Worm (Caenorhabditis elegans) whole organism, L1 larva: ENCODE results near the gene T06E6.15.

Experiments used
- C04F5.9 ChIP-seq: sonication (generic microtip); optimal IDR thresholded peaks from 2 replicates; lab custom pipeline; 2016; ENCODE audit warnings: missing genetic modification characterization, missing compliant biosample characterization
- C34B4.2 ChIP-seq: sonication (generic microtip); optimal IDR thresholded peaks from 2 replicates; lab custom pipeline; 2017; ENCODE audit warnings: mild to moderate bottlenecking, missing genetic modification characterization, missing compliant biosample characterization
- F16B12.6 ChIP-seq: fragments of 150-350 bp; optimal IDR thresholded peaks from 2 replicates; lab custom pipeline; 2014; ENCODE audit warnings: missing biosample characterization, missing genetic modification characterization
- Y116A8C.19 ChIP-seq: sonication (generic microtip); optimal IDR thresholded peaks from 2 replicates; lab custom pipeline; 2016; ENCODE audit warnings: missing compliant biosample characterization, missing genetic modification characterization, borderline replicate concordance
- aly-2 ChIP-seq: fragments of 150-350 bp; optimal IDR thresholded peaks from 2 replicates; lab custom pipeline; 2014; ENCODE audit warnings: missing biosample characterization, missing genetic modification characterization
- ceh-63 ChIP-seq: fragments of 200-800 bp; sonication (Bioruptor generic); optimal IDR thresholded peaks from 2 replicates; lab custom pipeline; 2018; ENCODE audit warnings: mild to moderate bottlenecking, missing genetic modification characterization, missing compliant biosample characterization
- ceh-8 ChIP-seq: fragments of 200-800 bp; sonication (Bioruptor generic); optimal IDR thresholded peaks from 2 replicates; lab custom pipeline; 2018; ENCODE audit warnings: mild to moderate bottlenecking, missing genetic modification characterization, moderate library complexity, missing compliant biosample characterization
- dpl-1 ChIP-seq, 3 experiments: fragments of 150-350 bp in 2 of 3; sonication (generic microtip) in 1 of 3; optimal IDR thresholded peaks; 2 replicates each; lab custom pipeline; 2014 to 2017; ENCODE audit warnings: missing biosample characterization in 3 of 3, missing genetic modification characterization in 3 of 3, missing genetic modification reagents in 3 of 3
- dsc-1 ChIP-seq: sonication (generic microtip); optimal IDR thresholded peaks from 2 replicates; lab custom pipeline; 2016; ENCODE audit warnings: mild to moderate bottlenecking, missing genetic modification characterization, missing compliant biosample characterization
- efl-1 ChIP-seq, 4 experiments: fragments of 150-350 bp; optimal IDR thresholded peaks in 3 of 4; peaks in 1 of 4; 1 replicate in 1 of 4; 2 replicates in 3 of 4; lab custom pipeline; 2014; ENCODE audit warnings: missing biosample characterization in 2 of 4, missing genetic modification characterization in 2 of 4, missing genetic modification reagents in 2 of 4
- efl-3 ChIP-seq: fragments of 200-800 bp; sonication (Bioruptor generic); optimal IDR thresholded peaks from 2 replicates; lab custom pipeline; 2018; ENCODE audit warnings: mild to moderate bottlenecking, missing genetic modification characterization, missing compliant biosample characterization
- egl-13 ChIP-seq: sonication (generic microtip); optimal IDR thresholded peaks from 2 replicates; lab custom pipeline; 2016; ENCODE audit warnings: missing genotype, missing genetic modification reagents, missing genetic modification characterization, missing compliant biosample characterization
- egl-27 ChIP-seq, 2 experiments: fragments of 150-350 bp in 1 of 2; sonication (generic microtip); optimal IDR thresholded peaks; 3 replicates each; lab custom pipeline; 2017 to 2018; ENCODE audit warnings: missing biosample characterization in 2 of 2, missing genetic modification characterization in 2 of 2, missing genetic modification reagents in 2 of 2
- elt-2 ChIP-seq: sonication (generic microtip); optimal IDR thresholded peaks from 2 replicates; lab custom pipeline; 2016; ENCODE audit warnings: missing genetic modification characterization, mild to moderate bottlenecking, inconsistent platforms, missing compliant biosample characterization, missing genetic modification reagents
- fos-1 ChIP-seq: fragments of 150-350 bp; optimal IDR thresholded peaks from 2 replicates; lab custom pipeline; 2014; ENCODE audit warnings: missing biosample characterization, missing genetic modification characterization
- grh-1 ChIP-seq: fragments of 200-800 bp; sonication (Bioruptor generic); IDR thresholded peaks from 2 replicates; pipeline ENCODE4 v1.3.6; 2022; ENCODE audit warnings: missing genetic modification reagents, missing genetic modification characterization, missing compliant biosample characterization
- hpl-2 ChIP-seq: fragments of 150-350 bp; optimal IDR thresholded peaks from 2 replicates; lab custom pipeline; 2014; ENCODE audit warnings: missing biosample characterization, missing genetic modification reagents, missing genetic modification characterization
- irx-1 ChIP-seq: sonication (generic microtip); optimal IDR thresholded peaks from 2 replicates; lab custom pipeline; 2016; ENCODE audit warnings: missing genetic modification characterization, missing compliant biosample characterization
- isw-1 ChIP-seq: fragments of 200-800 bp; sonication (Bioruptor generic); IDR thresholded peaks from 2 replicates; pipeline ENCODE4 v1.3.6; 2022; ENCODE audit warnings: missing genetic modification characterization, missing compliant biosample characterization
- jun-1 ChIP-seq: fragments of 150-350 bp; optimal IDR thresholded peaks from 2 replicates; lab custom pipeline; 2014; ENCODE audit warnings: missing biosample characterization, missing genetic modification reagents, missing genetic modification characterization
- lin-14 ChIP-seq: fragments of 200-800 bp; sonication (Bioruptor generic); optimal IDR thresholded peaks from 2 replicates; lab custom pipeline; 2018; ENCODE audit warnings: mild to moderate bottlenecking, missing genetic modification characterization, moderate library complexity, missing compliant biosample characterization
- lin-39 ChIP-seq: fragments of 150-350 bp; optimal IDR thresholded peaks from 2 replicates; lab custom pipeline; 2014; ENCODE audit warnings: missing biosample characterization, missing genetic modification reagents, missing genetic modification characterization
- mdl-1 ChIP-seq, 2 experiments: fragments of 150-350 bp; optimal IDR thresholded peaks; 2 replicates each; lab custom pipeline; 2014 to 2017; ENCODE audit warnings: missing biosample characterization in 2 of 2, missing genetic modification characterization in 2 of 2, inconsistent platforms in 1 of 2
- nhr-20 ChIP-seq: sonication (generic microtip); optimal IDR thresholded peaks from 2 replicates; lab custom pipeline; 2016; ENCODE audit warnings: mild to moderate bottlenecking, missing genetic modification characterization, missing compliant biosample characterization
- nhr-28 ChIP-seq: fragments of 150-350 bp; optimal IDR thresholded peaks from 2 replicates; lab custom pipeline; 2014; ENCODE audit warnings: missing biosample characterization, missing genetic modification characterization
- nhr-47 ChIP-seq: sonication (generic microtip); optimal IDR thresholded peaks from 2 replicates; lab custom pipeline; 2016; ENCODE audit warnings: mild to moderate bottlenecking, missing genetic modification characterization, moderate library complexity, missing compliant biosample characterization
- nhr-71 ChIP-seq: sonication (generic microtip); optimal IDR thresholded peaks from 2 replicates; lab custom pipeline; 2016; ENCODE audit warnings: mild to moderate bottlenecking, missing genetic modification characterization, moderate library complexity, missing compliant biosample characterization
- nhr-77 ChIP-seq: fragments of 150-350 bp; optimal IDR thresholded peaks from 2 replicates; lab custom pipeline; 2014; ENCODE audit warnings: missing biosample characterization, missing genetic modification characterization
- pag-3 ChIP-seq: sonication (generic microtip); optimal IDR thresholded peaks from 2 replicates; lab custom pipeline; 2017; ENCODE audit warnings: missing genetic modification characterization, mild to moderate bottlenecking, missing compliant biosample characterization, antibody characterized with exemption, borderline replicate concordance; ENCODE audit not compliant: insufficient read depth
- pqm-1 ChIP-seq: sonication (generic microtip); optimal IDR thresholded peaks from 3 replicates; lab custom pipeline; 2017; ENCODE audit warnings: missing biosample characterization, missing genetic modification characterization
- skn-1 ChIP-seq: fragments of 150-350 bp; optimal IDR thresholded peaks from 2 replicates; lab custom pipeline; 2014; ENCODE audit warnings: missing biosample characterization, missing genetic modification characterization
- snu-23 ChIP-seq: sonication (generic microtip); optimal IDR thresholded peaks from 2 replicates; lab custom pipeline; 2016; ENCODE audit warnings: missing genetic modification characterization, missing compliant biosample characterization
- sox-4 ChIP-seq: sonication (generic microtip); optimal IDR thresholded peaks from 2 replicates; lab custom pipeline; 2016; ENCODE audit warnings: missing genetic modification characterization, missing compliant biosample characterization
- swsn-7 ChIP-seq: sonication (generic microtip); optimal IDR thresholded peaks from 2 replicates; lab custom pipeline; 2016; ENCODE audit warnings: missing genetic modification characterization, missing compliant biosample characterization
- unc-130 ChIP-seq: fragments of 150-350 bp; optimal IDR thresholded peaks from 2 replicates; lab custom pipeline; 2017; ENCODE audit warnings: missing biosample characterization, missing genetic modification characterization, inconsistent platforms
- unc-86 ChIP-seq: sonication (generic microtip); optimal IDR thresholded peaks from 2 replicates; lab custom pipeline; 2016; ENCODE audit warnings: missing genetic modification characterization, missing compliant biosample characterization
- vab-15 ChIP-seq: sonication (generic microtip); optimal IDR thresholded peaks from 2 replicates; lab custom pipeline; 2017; ENCODE audit warnings: missing genotype, mild to moderate bottlenecking, missing genetic modification characterization, missing compliant biosample characterization
- zip-4 ChIP-seq: fragments of 200-800 bp; sonication (Bioruptor generic); optimal IDR thresholded peaks from 2 replicates; lab custom pipeline; 2018; ENCODE audit warnings: mild to moderate bottlenecking, missing genetic modification characterization, moderate library complexity, missing compliant biosample characterization
- ztf-11 ChIP-seq, 2 experiments: sonication (generic microtip); optimal IDR thresholded peaks; 2 replicates each; lab custom pipeline; 2016 to 2017; ENCODE audit warnings: missing genetic modification characterization in 2 of 2, missing biosample characterization in 1 of 2, missing compliant biosample characterization in 1 of 2
- ztf-4 ChIP-seq: fragments of 150-350 bp; optimal IDR thresholded peaks from 2 replicates; lab custom pipeline; 2014; ENCODE audit warnings: missing biosample characterization, missing genetic modification characterization

T06E6.15 gene

ce11 chrV:15388820-15389384 lies 10.7 kb downstream of the T06E6.15 start, which contains the start of gene srh-170:
Gene srh-170 (minus strand): TSS chrV:15388870.
- TF ChIP-seq nhr-71 (tag; lab: Kevin White, UChicago) (peak; percentile 11), lin-14 (GFP tag; lab: Kevin White, UChicago) (no peak), isw-1 (GFP tag; lab: Robert Waterston, UW) (0 out of 2 replicates have a peak, but pooled peaks have one; percentile 16), F16B12.6 (tag; lab: Kevin White, UChicago) (peak; percentile 49), grh-1 (peak; percentile 57), dpl-1 (GFP tag; optimal IDR thresholded peaks at IDR 0.05; lab: Kevin White, UChicago) (peak in 2 of 3 experiments; percentile 16 to 52), efl-1 (optimal IDR thresholded peaks at IDR 0.05; lab: Kevin White, UChicago) (peak; percentile 35 to 73), efl-1 (GFP tag; optimal IDR thresholded peaks at IDR 0.05 in 1 of 2; lab: Kevin White, UChicago) (peak; percentile 46 to 72), lin-39 (tag; lab: Kevin White, UChicago) (no peak), nhr-47 (tag; lab: Kevin White, UChicago) (peak; percentile 8), snu-23 (GFP tag; lab: Kevin White, UChicago) (peak; percentile 23)

- no peak for TF ChIP-seq unc-86 (tag; lab: Kevin White, UChicago)
- TF ChIP-seq zip-4 (GFP tag; lab: Kevin White, UChicago) = no peak
- TF ChIP-seq nhr-28 (tag; lab: Kevin White, UChicago) = no peak
- no peak for TF ChIP-seq unc-130 (tag; lab: Kevin White, UChicago)
- TF ChIP-seq ceh-63 = no peak
- TF ChIP-seq egl-13 (tag; lab: Kevin White, UChicago) = no peak
- peak; percentile 72 for TF ChIP-seq ceh-8 (GFP tag; lab: Kevin White, UChicago)
- TF ChIP-seq mdl-1 (tag; optimal IDR thresholded peaks at IDR 0.05; lab: Kevin White, UChicago) = no peak
Measured at ce11 chrV:15384733-15385132, 14.9 kb downstream of the T06E6.15 start, which contains the start of gene str-102. Gene str-102 (plus strand): TSS chrV:15385033.

ce11 chrV:15383739-15384138 lies 15.9 kb downstream of the T06E6.15 start, which contains the start of gene str-88:
Gene str-88 (minus strand): TSS chrV:15383839.
- TF ChIP-seq ztf-11 (tag; optimal IDR thresholded peaks at IDR 0.05; lab: Kevin White, UChicago) = no peak
- no peak for TF ChIP-seq C34B4.2 (tag; lab: Kevin White, UChicago)
- TF ChIP-seq C04F5.9 (tag; lab: Kevin White, UChicago) = no peak
- TF ChIP-seq, all 84 proteins: peak for 0

ce11 chrV:15380857-15381256 lies 18.7 kb downstream of the T06E6.15 start, which contains the start of gene dhs-23:
Gene dhs-23 (plus strand): TSS chrV:15381219.
- TF ChIP-seq egl-27 (tag; optimal IDR thresholded peaks at IDR 0.05; lab: Kevin White, UChicago) (no peak), skn-1 (tag; lab: Kevin White, UChicago) (no peak), pag-3 (tag; lab: Kevin White, UChicago) (no peak), efl-1 (optimal IDR thresholded peaks at IDR 0.05; lab: Kevin White, UChicago) (no peak), efl-1 (GFP tag; optimal IDR thresholded peaks at IDR 0.05 in 1 of 2; lab: Kevin White, UChicago) (peak in 1 of 2 experiments; percentile 29), nhr-20 (tag; lab: Kevin White, UChicago) (peak; percentile 54), aly-2 (tag; lab: Kevin White, UChicago) (no peak)

- TF ChIP-seq ztf-4 (tag; lab: Kevin White, UChicago) = no peak
- TF ChIP-seq jun-1 (tag; lab: Kevin White, UChicago) = no peak
- TF ChIP-seq elt-2 = no peak
- no peak for TF ChIP-seq unc-86 (tag; lab: Kevin White, UChicago)
- TF ChIP-seq lin-14 (GFP tag; lab: Kevin White, UChicago) = no peak
- no peak for TF ChIP-seq hpl-2 (GFP tag; lab: Kevin White, UChicago)
- no peak for TF ChIP-seq vab-15 (tag; lab: Kevin White, UChicago)
- no peak for TF ChIP-seq fos-1 (tag; lab: Kevin White, UChicago)
- TF ChIP-seq swsn-7 (tag; lab: Kevin White, UChicago) = no peak
- no peak for TF ChIP-seq irx-1
- no peak for TF ChIP-seq nhr-77
- no peak for TF ChIP-seq pqm-1
- no peak for TF ChIP-seq mdl-1 (tag; optimal IDR thresholded peaks at IDR 0.05; lab: Kevin White, UChicago)
- no peak for TF ChIP-seq sox-4 (tag; lab: Kevin White, UChicago)
- no peak for TF ChIP-seq efl-3 (GFP tag; lab: Kevin White, UChicago)
- no peak for TF ChIP-seq dsc-1 (tag; lab: Kevin White, UChicago)
- no peak for TF ChIP-seq Y116A8C.19
Measured at ce11 chrV:15379817-15380216, 19.8 kb downstream of the T06E6.15 start, which contains the start of gene srh-251. Gene srh-251 (minus strand): TSS chrV:15379917.
